Worm (Caenorhabditis elegans): ENCODE data around the gene B0222.1.
A peak's percentile ranks its signal among the peaks of the same experiment; 100 is the strongest.

The B0222.1 gene

ce11 chrV:9141297-9141696 is 7.2 kb downstream of the B0222.1 start, which contains the start of gene pitr-3:
pitr-3 (minus strand) TSS chrV:9141397.
- TF ChIP-seq eor-1 (tag; optimal IDR thresholded peaks at IDR 0.05) (no peak), ztf-4 (tag; optimal IDR thresholded peaks at IDR 0.05) (no peak), pha-4 (tag; optimal IDR thresholded peaks at IDR 0.05) (no peak), mml-1 (tag; optimal IDR thresholded peaks at IDR 0.05) (no peak), fkh-10 (GFP tag; optimal IDR thresholded peaks at IDR 0.05) (no peak), skn-1 (tag; optimal IDR thresholded peaks at IDR 0.05) (no peak), jun-1 (tag; optimal IDR thresholded peaks at IDR 0.05) (no peak), snpc-4 (tag; optimal IDR thresholded peaks at IDR 0.05) (no peak), unc-62 (GFP tag; optimal IDR thresholded peaks at IDR 0.05) (no peak), nhr-28 (tag; optimal IDR thresholded peaks at IDR 0.05) (no peak), hmg-11 (tag; optimal IDR thresholded peaks at IDR 0.05) (no peak), ztf-11 (tag; optimal IDR thresholded peaks at IDR 0.05) (no peak), nhr-77 (tag; optimal IDR thresholded peaks at IDR 0.05) (no peak), egl-27 (tag; optimal IDR thresholded peaks at IDR 0.05) (no peak), nhr-12 (tag; optimal IDR thresholded peaks at IDR 0.05) (no peak), ZK546.5 (tag; optimal IDR thresholded peaks at IDR 0.05) (no peak), nhr-25 (tag; optimal IDR thresholded peaks at IDR 0.05) (no peak), fkh-2 (tag; optimal IDR thresholded peaks at IDR 0.05) (no peak)

ce11 chrV:9143896-9144295 is 9.8 kb downstream of the B0222.1 start:
- no peak for TF ChIP-seq tbx-2 (tag; optimal IDR thresholded peaks at IDR 0.05)
- no peak for TF ChIP-seq ama-1 (optimal IDR thresholded peaks at IDR 0.05)
- TF ChIP-seq nfya-1 (tag; optimal IDR thresholded peaks at IDR 0.05; ENCODE audit: insufficient read depth), result no peak
- peak; percentile 5 for TF ChIP-seq nhr-23 (tag; optimal IDR thresholded peaks at IDR 0.05)
- peak; percentile 25 for TF ChIP-seq nhr-25 (tag; optimal IDR thresholded peaks at IDR 0.05)
- TF ChIP-seq snpc-4 (tag; optimal IDR thresholded peaks at IDR 0.05), result no peak
- TF ChIP-seq R02D3.7 (tag; optimal IDR thresholded peaks at IDR 0.05), result no peak
- no peak for TF ChIP-seq lin-15B (tag; optimal IDR thresholded peaks at IDR 0.05)
- TF ChIP-seq ceh-28 (tag; optimal IDR thresholded peaks at IDR 0.05), result no peak

- TF ChIP-seq ceh-9 (tag; optimal IDR thresholded peaks at IDR 0.05) (no peak), nhr-23 (tag; optimal IDR thresholded peaks at IDR 0.05) (no peak), skn-1 (tag; optimal IDR thresholded peaks at IDR 0.05) (no peak), daf-12 (tag; optimal IDR thresholded peaks at IDR 0.05) (no peak), nhr-77 (tag; optimal IDR thresholded peaks at IDR 0.05) (no peak), nhr-43 (tag; optimal IDR thresholded peaks at IDR 0.05; ENCODE audit: poor library complexity, severe bottlenecking) (no peak), unc-62 (GFP tag; optimal IDR thresholded peaks at IDR 0.05) (no peak), pqm-1 (tag; optimal IDR thresholded peaks at IDR 0.05) (peak; percentile 13), fos-1 (tag; optimal IDR thresholded peaks at IDR 0.05) (no peak), elt-2 (tag; optimal IDR thresholded peaks at IDR 0.05) (peak; percentile 68)
Measured at ce11 chrV:9146196-9146595, 12.1 kb downstream of the B0222.1 start.

ce11 chrV:9146849-9147557 is 12.9 kb downstream of the B0222.1 start, which contains the start of gene spl-2:
spl-2 (minus strand) TSS chrV:9146899.
- TF ChIP-seq nhr-23 (tag; optimal IDR thresholded peaks at IDR 0.05) (peak; percentile 47), hmg-11 (tag; optimal IDR thresholded peaks at IDR 0.05) (no peak), tbx-2 (tag; optimal IDR thresholded peaks at IDR 0.05) (no peak), pqm-1 (tag; optimal IDR thresholded peaks at IDR 0.05) (no peak), unc-62 (GFP tag; optimal IDR thresholded peaks at IDR 0.05) (no peak), nhr-12 (tag; optimal IDR thresholded peaks at IDR 0.05) (no peak), nhr-76 (tag; optimal IDR thresholded peaks at IDR 0.05) (no peak), egl-27 (tag; optimal IDR thresholded peaks at IDR 0.05) (no peak), elt-1 (tag; optimal IDR thresholded peaks at IDR 0.05) (peak; percentile 51), nfya-1 (tag; optimal IDR thresholded peaks at IDR 0.05; ENCODE audit: insufficient read depth) (peak; percentile 6), elt-2 (tag; optimal IDR thresholded peaks at IDR 0.05) (peak; percentile 34), zag-1 (tag; optimal IDR thresholded peaks at IDR 0.05) (no peak), fos-1 (tag; optimal IDR thresholded peaks at IDR 0.05) (no peak), nhr-67 (tag; optimal IDR thresholded peaks at IDR 0.05) (no peak), snpc-4 (tag; optimal IDR thresholded peaks at IDR 0.05) (no peak), fkh-2 (tag; optimal IDR thresholded peaks at IDR 0.05) (no peak), mdl-1 (tag; optimal IDR thresholded peaks at IDR 0.05) (no peak), ceh-82 (tag; optimal IDR thresholded peaks at IDR 0.05) (no peak), nhr-25 (tag; optimal IDR thresholded peaks at IDR 0.05) (peak; percentile 67), nhr-43 (tag; optimal IDR thresholded peaks at IDR 0.05; ENCODE audit: poor library complexity, severe bottlenecking) (peak; percentile 76), mml-1 (tag; optimal IDR thresholded peaks at IDR 0.05) (no peak)

Measured in whole organism, L3 larva.